Fruit fly (Drosophila melanogaster) whole organism, embryonic: ENCODE measurements around the gene eIF3d1.

Experiments
- Abd-B ChIP-seq: fragments of 200-800 bp; sonication (Bioruptor generic); optimal IDR thresholded peaks from 2 replicates; lab custom pipeline; 2018; ENCODE audit warnings: missing biosample characterization, mild to moderate bottlenecking, missing genetic modification characterization, moderate library complexity
- Adf1 ChIP-seq: fragments of 200-800 bp; sonication (Bioruptor generic); IDR thresholded peaks from 2 replicates; pipeline ENCODE4 v1.3.6; 2022; ENCODE audit warnings: missing biosample characterization, missing genetic modification characterization
- CG10543 ChIP-seq: fragments of 200-800 bp; sonication (Bioruptor generic); optimal IDR thresholded peaks from 3 replicates; lab custom pipeline; 2017; ENCODE audit warnings: missing biosample characterization, mild to moderate bottlenecking, missing genetic modification characterization, moderate library complexity
- CG11398 ChIP-seq: fragments of 200-800 bp; sonication (Bioruptor generic); optimal IDR thresholded peaks from 2 replicates; lab custom pipeline; 2016; ENCODE audit warnings: missing biosample characterization, missing genetic modification characterization
- CG12071 ChIP-seq: fragments of 200-800 bp; sonication (Bioruptor generic); optimal IDR thresholded peaks from 3 replicates; lab custom pipeline; 2018; ENCODE audit warnings: missing biosample characterization, mild to moderate bottlenecking, missing genetic modification characterization
- CG13123 ChIP-seq: fragments of 200-800 bp; sonication (Bioruptor generic); optimal IDR thresholded peaks from 2 replicates; lab custom pipeline; 2016; ENCODE audit warnings: missing biosample characterization, missing genetic modification characterization
- CG13296 ChIP-seq: fragments of 200-800 bp; sonication (Bioruptor generic); optimal IDR thresholded peaks from 3 replicates; lab custom pipeline; 2018; ENCODE audit warnings: missing biosample characterization, mild to moderate bottlenecking, missing genetic modification characterization
- CG13775 ChIP-seq: fragments of 200-800 bp; sonication (Bioruptor generic); optimal IDR thresholded peaks from 3 replicates; lab custom pipeline; 2017; ENCODE audit warnings: missing biosample characterization, mild to moderate bottlenecking, missing genetic modification characterization
- CG14014 ChIP-seq: fragments of 200-800 bp; sonication (Bioruptor generic); IDR thresholded peaks from 2 replicates; pipeline ENCODE4 v1.3.6; 2022; ENCODE audit warnings: missing biosample characterization, missing genetic modification characterization
- CG14965 ChIP-seq: fragments of 200-800 bp; sonication (Bioruptor generic); optimal IDR thresholded peaks from 2 replicates; lab custom pipeline; 2016; ENCODE audit warnings: missing biosample characterization, missing genetic modification characterization, borderline replicate concordance
- CG15601 ChIP-seq: fragments of 200-800 bp; sonication (Bioruptor generic); optimal IDR thresholded peaks from 3 replicates; lab custom pipeline; 2019; ENCODE audit warnings: missing biosample characterization, mild to moderate bottlenecking, missing genetic modification characterization, moderate library complexity
- CG15696 ChIP-seq: fragments of 200-800 bp; sonication (Bioruptor generic); optimal IDR thresholded peaks from 2 replicates; lab custom pipeline; 2019; ENCODE audit warnings: missing biosample characterization, mild to moderate bottlenecking, missing genetic modification characterization, moderate library complexity
- CG16815 ChIP-seq: fragments of 200-800 bp; sonication (Bioruptor generic); optimal IDR thresholded peaks from 3 replicates; lab custom pipeline; 2017; ENCODE audit warnings: missing biosample characterization, mild to moderate bottlenecking, missing genetic modification characterization
- CG18599 ChIP-seq: fragments of 200-800 bp; sonication (Bioruptor generic); optimal IDR thresholded peaks from 3 replicates; lab custom pipeline; 2017; ENCODE audit warnings: missing biosample characterization, missing genetic modification characterization, mild to moderate bottlenecking, moderate library complexity, missing genetic modification reagents
- CG2875 ChIP-seq: fragments of 200-800 bp; sonication (Bioruptor generic); optimal IDR thresholded peaks from 2 replicates; lab custom pipeline; 2017; ENCODE audit warnings: missing biosample characterization, mild to moderate bottlenecking, missing genetic modification characterization, missing genetic modification reagents
- CG31441 ChIP-seq: fragments of 200-800 bp; sonication (Bioruptor generic); IDR thresholded peaks from 2 replicates; pipeline ENCODE4 v1.3.6; 2022; ENCODE audit warnings: missing biosample characterization, missing genetic modification characterization
- CG33213 ChIP-seq: fragments of 200-800 bp; sonication (Bioruptor generic); optimal IDR thresholded peaks from 3 replicates; lab custom pipeline; 2016; ENCODE audit warnings: missing biosample characterization, missing genetic modification characterization
- CG33557 ChIP-seq: fragments of 200-800 bp; sonication (Bioruptor generic); optimal IDR thresholded peaks from 2 replicates; lab custom pipeline; 2019; ENCODE audit warnings: missing biosample characterization, mild to moderate bottlenecking, missing genetic modification characterization, moderate library complexity
- CG34376 ChIP-seq: fragments of 200-800 bp; sonication (Bioruptor generic); optimal IDR thresholded peaks from 2 replicates; lab custom pipeline; 2018; ENCODE audit warnings: missing biosample characterization, mild to moderate bottlenecking, missing genetic modification characterization
- CG6854 ChIP-seq: fragments of 200-800 bp; sonication (Bioruptor generic); optimal IDR thresholded peaks from 3 replicates; lab custom pipeline; 2017; ENCODE audit warnings: missing biosample characterization, mild to moderate bottlenecking, missing genetic modification characterization
- CG7987 ChIP-seq: fragments of 200-800 bp; sonication (Bioruptor generic); optimal IDR thresholded peaks from 2 replicates; lab custom pipeline; 2018; ENCODE audit warnings: missing biosample characterization, mild to moderate bottlenecking, missing genetic modification characterization, moderate library complexity
- Dbx ChIP-seq: fragments of 200-800 bp; sonication (Bioruptor generic); IDR thresholded peaks from 3 replicates; pipeline ENCODE4 v1.3.6; 2022; ENCODE audit warnings: missing biosample characterization, missing genetic modification characterization
- Doc2 ChIP-seq: fragments of 200-800 bp; sonication (Bioruptor generic); IDR thresholded peaks from 2 replicates; pipeline ENCODE4 v1.3.6; 2022; ENCODE audit warnings: missing biosample characterization, missing genetic modification characterization
- E2f1 ChIP-seq: fragments of 200-800 bp; sonication (Bioruptor generic); IDR thresholded peaks from 2 replicates; pipeline ENCODE4 v1.3.6; 2022; ENCODE audit warnings: missing biosample characterization, missing genetic modification characterization
- Elba2 ChIP-seq: fragments of 200-800 bp; sonication (Bioruptor generic); optimal IDR thresholded peaks from 3 replicates; lab custom pipeline; 2016; ENCODE audit warnings: missing biosample characterization, missing genetic modification characterization
- Gsc ChIP-seq: fragments of 200-800 bp; sonication (Bioruptor generic); IDR thresholded peaks from 2 replicates; pipeline ENCODE4 v1.3.6; 2022; ENCODE audit warnings: missing biosample characterization, missing genetic modification characterization
- Hr78 ChIP-seq, 2 experiments: fragments of 200-800 bp in 1 of 2; fragments of >200 bp in 1 of 2; sonication (Bioruptor generic) in 1 of 2; optimal IDR thresholded peaks; 2 replicates each; lab custom pipeline; 2017 to 2019; ENCODE audit warnings: missing biosample characterization in 2 of 2, missing genetic modification characterization in 2 of 2, mild to moderate bottlenecking in 1 of 2, moderate library complexity in 1 of 2
- PHDP ChIP-seq: fragments of 200-800 bp; sonication (Bioruptor generic); optimal IDR thresholded peaks from 3 replicates; lab custom pipeline; 2018; ENCODE audit warnings: missing biosample characterization, mild to moderate bottlenecking, missing genetic modification characterization, moderate library complexity
- Side ChIP-seq: fragments of 200-800 bp; sonication (Bioruptor generic); optimal IDR thresholded peaks from 2 replicates; lab custom pipeline; 2016; ENCODE audit warnings: missing biosample characterization, missing genetic modification characterization
- Sox100B ChIP-seq: fragments of 200-800 bp; sonication (Bioruptor generic); optimal IDR thresholded peaks from 3 replicates; lab custom pipeline; 2018; ENCODE audit warnings: missing biosample characterization, mild to moderate bottlenecking, missing genetic modification characterization
- Taf1 ChIP-seq: fragments of 200-800 bp; sonication (Bioruptor generic); IDR thresholded peaks from 2 replicates; pipeline ENCODE4 v1.3.6; 2022; ENCODE audit warnings: missing biosample characterization, missing genetic modification characterization
- Trl ChIP-seq, 3 experiments: fragments of >200 bp in 2 of 3; fragments of 200-800 bp in 1 of 3; sonication (Bioruptor generic) in 1 of 3; optimal IDR thresholded peaks; 2 replicates in 1 of 3; 3 replicates in 2 of 3; lab custom pipeline; 2016 to 2017; ENCODE audit warnings: missing biosample characterization in 1 of 3, missing genetic modification characterization in 1 of 3
- Vsx1 ChIP-seq: fragments of 200-800 bp; sonication (Bioruptor generic); optimal IDR thresholded peaks from 2 replicates; lab custom pipeline; 2017; ENCODE audit warnings: missing biosample characterization, mild to moderate bottlenecking, missing genetic modification characterization, missing genetic modification reagents
- chm ChIP-seq: fragments of 200-800 bp; sonication (Bioruptor generic); IDR thresholded peaks from 2 replicates; pipeline ENCODE4 v1.3.6; 2022; ENCODE audit warnings: missing biosample characterization, missing genetic modification characterization
- dm ChIP-seq: fragments of 200-800 bp; sonication (Bioruptor generic); optimal IDR thresholded peaks from 3 replicates; lab custom pipeline; 2016; ENCODE audit warnings: missing biosample characterization, missing genetic modification characterization
- gt ChIP-seq: fragments of 200-800 bp; sonication (Bioruptor generic); IDR thresholded peaks from 2 replicates; pipeline ENCODE4 v1.3.6; 2022; ENCODE audit warnings: missing biosample characterization, missing genetic modification characterization
- kni ChIP-seq: fragments of 200-800 bp; sonication (Bioruptor generic); optimal IDR thresholded peaks from 3 replicates; lab custom pipeline; 2017; ENCODE audit warnings: mild to moderate bottlenecking, missing biosample characterization, missing genetic modification reagents, missing genetic modification characterization
- lov ChIP-seq, 2 experiments: fragments of 200-800 bp in 1 of 2; fragments of >200 bp in 1 of 2; sonication (Bioruptor generic) in 1 of 2; IDR thresholded peaks in 1 of 2; optimal IDR thresholded peaks in 1 of 2; 2 replicates in 1 of 2; 3 replicates in 1 of 2; pipeline versions ENCODE4 v1.3.6 to Lab custom; 2017 to 2022; ENCODE audit warnings: missing biosample characterization in 1 of 2, missing genetic modification characterization in 1 of 2
- mam ChIP-seq: fragments of 200-800 bp; sonication (Bioruptor generic); optimal IDR thresholded peaks from 3 replicates; lab custom pipeline; 2016; ENCODE audit warnings: missing biosample characterization, missing genetic modification characterization
- mld ChIP-seq: fragments of 200-800 bp; sonication (Bioruptor generic); IDR thresholded peaks from 3 replicates; pipeline ENCODE4 v1.3.6; 2022; ENCODE audit warnings: missing biosample characterization, missing genetic modification characterization; ENCODE audit not compliant: partially characterized antibody
- nerfin-1 ChIP-seq: fragments of 200-800 bp; sonication (Bioruptor generic); optimal IDR thresholded peaks from 3 replicates; lab custom pipeline; 2019; ENCODE audit warnings: missing biosample characterization, mild to moderate bottlenecking, missing genetic modification characterization, moderate library complexity
- odd ChIP-seq: fragments of 200-800 bp; sonication (Bioruptor generic); optimal IDR thresholded peaks from 2 replicates; lab custom pipeline; 2017; ENCODE audit warnings: missing biosample characterization, mild to moderate bottlenecking, missing genetic modification characterization
- pho ChIP-seq: fragments of 200-800 bp; sonication (Bioruptor generic); optimal IDR thresholded peaks from 2 replicates; lab custom pipeline; 2016; ENCODE audit warnings: missing biosample characterization, missing genetic modification characterization
- ranshi ChIP-seq: fragments of 200-800 bp; sonication (Bioruptor generic); IDR thresholded peaks from 2 replicates; pipeline ENCODE4 v1.3.6; 2022; ENCODE audit warnings: missing biosample characterization, missing genetic modification characterization
- slou ChIP-seq: fragments of 200-800 bp; sonication (Bioruptor generic); optimal IDR thresholded peaks from 3 replicates; lab custom pipeline; 2016; ENCODE audit warnings: missing biosample characterization, missing genetic modification characterization
- stwl ChIP-seq: fragments of 200-800 bp; sonication (Bioruptor generic); optimal IDR thresholded peaks from 3 replicates; lab custom pipeline; 2018; ENCODE audit warnings: missing biosample characterization, mild to moderate bottlenecking, missing genetic modification characterization, moderate library complexity
- tio ChIP-seq: fragments of 200-800 bp; sonication (Bioruptor generic); optimal IDR thresholded peaks from 2 replicates; lab custom pipeline; 2017; ENCODE audit warnings: missing biosample characterization, missing genetic modification characterization, inconsistent platforms
- twi ChIP-seq: fragments of 200-800 bp; optimal IDR thresholded peaks from 2 replicates; lab custom pipeline; 2019; ENCODE audit warnings: missing biosample characterization, mild to moderate bottlenecking, missing genetic modification characterization, moderate library complexity

Gene eIF3d1

DNA sequence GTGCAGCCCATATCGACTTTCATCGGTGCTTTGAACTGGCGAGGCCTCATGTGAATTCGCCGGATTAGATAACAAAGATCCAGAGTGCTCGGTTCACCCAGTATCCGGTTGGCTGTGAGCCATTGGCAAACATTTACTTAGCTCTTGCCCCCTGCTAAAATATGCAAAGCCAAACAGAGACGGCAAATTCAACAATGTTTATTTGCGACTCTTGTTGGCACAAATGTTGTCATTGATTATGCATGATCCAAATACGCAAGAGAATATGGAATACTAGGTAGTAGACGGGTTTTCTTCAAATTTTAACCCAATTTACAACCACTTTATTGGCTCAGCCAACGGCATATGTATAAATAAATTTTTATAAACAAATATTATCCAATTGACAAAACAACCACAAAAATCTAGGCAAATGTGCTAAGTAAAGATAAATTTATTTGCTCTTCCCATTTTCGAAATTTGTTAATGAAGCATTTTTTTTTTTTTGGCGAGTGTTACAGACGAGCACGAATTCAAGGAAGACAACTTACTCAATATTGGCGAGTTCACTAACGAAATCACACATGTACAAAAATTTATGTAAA lies 27.2 kb upstream of the eIF3d1 start (continued):
- TF ChIP-seq CG33557 (GFP tag; lab: Kevin White, UChicago), result no peak
- TF ChIP-seq odd (GFP tag; lab: Kevin White, UChicago), result peak; percentile 66
- TF ChIP-seq Sox100B (GFP tag; lab: Kevin White, UChicago), result peak; percentile 20
- no peak for TF ChIP-seq Hr78 (GFP tag; optimal IDR thresholded peaks at IDR 0.05; lab: Kevin White, UChicago)
- TF ChIP-seq CG14014, result peak; percentile 69; the same call in 1 of the 2 replicates
- TF ChIP-seq CG31441 (GFP tag; lab: Robert Waterston, UW), result no peak
- TF ChIP-seq Abd-B, result peak; percentile 11
- peak; percentile 30 for TF ChIP-seq CG34376
- TF ChIP-seq CG13296 (GFP tag; lab: Kevin White, UChicago), result peak; percentile 84
- peak; percentile 77 for TF ChIP-seq pho (GFP tag; lab: Kevin White, UChicago)
- peak; percentile 40 for TF ChIP-seq Adf1 (GFP tag; lab: Robert Waterston, UW)
- no peak for TF ChIP-seq CG15601 (tag; lab: Kevin White, UChicago)
- no peak for TF ChIP-seq dm (GFP tag; lab: Kevin White, UChicago)
- TF ChIP-seq Elba2 (GFP tag; lab: Kevin White, UChicago), result no peak
- no peak for TF ChIP-seq lov (optimal IDR thresholded peaks at IDR 0.05; lab: Kevin White, UChicago)
- TF ChIP-seq lov (GFP tag; IDR thresholded peaks at IDR 0.05; lab: Robert Waterston, UW), result no peak
- peak; percentile 26 for TF ChIP-seq CG13123 (GFP tag; lab: Kevin White, UChicago)
- peak; percentile 26 for TF ChIP-seq CG14965
- TF ChIP-seq CG15696, result peak; percentile 18
- TF ChIP-seq slou, result peak; percentile 10
- TF ChIP-seq mld (GFP tag; lab: Robert Waterston, UW), result no peak
- TF ChIP-seq Dbx, result peak; percentile 86
- TF ChIP-seq CG7987, result peak; percentile 80
- TF ChIP-seq CG18599 (GFP tag; lab: Kevin White, UChicago), result peak; percentile 87
- peak; percentile 82 for TF ChIP-seq PHDP (tag; lab: Kevin White, UChicago)
- TF ChIP-seq CG13775 (GFP tag; lab: Kevin White, UChicago), result peak; percentile 48
- TF ChIP-seq mam, result peak; percentile 48
- TF ChIP-seq Gsc (GFP tag; lab: Robert Waterston, UW), result no peak
- TF ChIP-seq tio, result peak; percentile 6
- TF ChIP-seq Vsx1 (GFP tag; lab: Kevin White, UChicago), result peak; percentile 82
- TF ChIP-seq ranshi (GFP tag; lab: Robert Waterston, UW), result peak; percentile 68; the same call in 1 of the 2 replicates
- TF ChIP-seq E2f1 (GFP tag; lab: Robert Waterston, UW), result peak; percentile 25; the same call in 1 of the 2 replicates
- no peak for TF ChIP-seq kni (GFP tag; lab: Kevin White, UChicago)
- no peak for TF ChIP-seq gt (GFP tag; lab: Robert Waterston, UW)
- TF ChIP-seq stwl (tag; lab: Kevin White, UChicago), result no peak
- no peak for TF ChIP-seq chm (GFP tag; lab: Robert Waterston, UW)
- peak; percentile 83 for TF ChIP-seq CG12071 (GFP tag; lab: Kevin White, UChicago)
- TF ChIP-seq CG2875 (GFP tag; lab: Kevin White, UChicago), result no peak
- peak; percentile 14 for TF ChIP-seq CG11398 (GFP tag; lab: Kevin White, UChicago)
- TF ChIP-seq Taf1, result peak; percentile 14; the same call in 1 of the 2 replicates
- TF ChIP-seq Trl (optimal IDR thresholded peaks at IDR 0.05; lab: Kevin White, UChicago), result no peak
- peak; percentile 55 for TF ChIP-seq Trl (GFP tag; optimal IDR thresholded peaks at IDR 0.05; lab: Kevin White, UChicago)
- TF ChIP-seq CG6854 (GFP tag; lab: Kevin White, UChicago), result peak; percentile 77
- TF ChIP-seq CG33213 (GFP tag; lab: Kevin White, UChicago), result peak; percentile 60
- TF ChIP-seq CG16815 (GFP tag; lab: Kevin White, UChicago), result no peak
- peak; percentile 61 for TF ChIP-seq Side
- no peak for TF ChIP-seq twi (tag; lab: Kevin White, UChicago)
- no peak for TF ChIP-seq nerfin-1 (tag; lab: Kevin White, UChicago)
- no peak for TF ChIP-seq Doc2 (GFP tag; lab: Robert Waterston, UW)
- peak; percentile 46 for TF ChIP-seq CG10543
